Fruit fly (Drosophila melanogaster) whole organism, embryonic: Measurements from ENCODE around the gene CG32647.
A peak's percentile ranks its signal among the peaks of the same experiment; 100 is the strongest.

Experiments used
- Antp ChIP-seq: fragments of 200-800 bp; sonication (Bioruptor generic); optimal IDR thresholded peaks from 3 replicates; lab custom pipeline; 2016; ENCODE audit warnings: missing biosample characterization, missing genetic modification characterization
- Atf-2 ChIP-seq: fragments of 200-800 bp; sonication (Bioruptor generic); optimal IDR thresholded peaks from 2 replicates; lab custom pipeline; 2016; ENCODE audit warnings: missing biosample characterization, missing genetic modification characterization
- Atf3 ChIP-seq: fragments of 200-800 bp; sonication (Bioruptor generic); optimal IDR thresholded peaks from 3 replicates; lab custom pipeline; 2016; ENCODE audit warnings: missing biosample characterization, missing genetic modification characterization
- B-H1 ChIP-seq: fragments of 200-800 bp; sonication (Bioruptor generic); IDR thresholded peaks from 3 replicates; pipeline ENCODE4 v1.3.6; 2022; ENCODE audit warnings: missing biosample characterization, missing genetic modification characterization
- Bdp1 ChIP-seq: fragments of 200-800 bp; sonication (Bioruptor generic); optimal IDR thresholded peaks from 3 replicates; lab custom pipeline; 2016; ENCODE audit warnings: missing biosample characterization, missing genetic modification characterization
- CG10959 ChIP-seq: fragments of 200-800 bp; sonication (Bioruptor generic); IDR thresholded peaks from 2 replicates; pipeline ENCODE4 v1.3.6; 2022; ENCODE audit warnings: missing biosample characterization, missing genetic modification characterization
- CG12071 ChIP-seq: fragments of 200-800 bp; sonication (Bioruptor generic); optimal IDR thresholded peaks from 3 replicates; lab custom pipeline; 2018; ENCODE audit warnings: missing biosample characterization, mild to moderate bottlenecking, missing genetic modification characterization
- CG12219 ChIP-seq: fragments of 200-800 bp; sonication (Bioruptor generic); optimal IDR thresholded peaks from 3 replicates; lab custom pipeline; 2018; ENCODE audit warnings: missing biosample characterization, mild to moderate bottlenecking, missing genetic modification characterization
- CG12769 ChIP-seq: fragments of 200-800 bp; sonication (Bioruptor generic); optimal IDR thresholded peaks from 2 replicates; lab custom pipeline; 2019; ENCODE audit warnings: missing biosample characterization, mild to moderate bottlenecking, missing genetic modification characterization, moderate library complexity
- CG17385 ChIP-seq: fragments of 200-800 bp; sonication (Bioruptor generic); optimal IDR thresholded peaks from 3 replicates; lab custom pipeline; 2018; ENCODE audit warnings: missing biosample characterization, mild to moderate bottlenecking, missing genetic modification characterization
- CG18011 ChIP-seq: fragments of 200-800 bp; sonication (Bioruptor generic); optimal IDR thresholded peaks from 2 replicates; lab custom pipeline; 2017; ENCODE audit warnings: missing biosample characterization, missing genetic modification characterization, mild to moderate bottlenecking, moderate library complexity, missing genotype
- CG1832 ChIP-seq: fragments of 200-800 bp; sonication (Bioruptor generic); optimal IDR thresholded peaks from 2 replicates; lab custom pipeline; 2017; ENCODE audit warnings: missing biosample characterization, mild to moderate bottlenecking, missing genetic modification characterization, inconsistent platforms
- CG18476 ChIP-seq: fragments of 200-800 bp; sonication (Bioruptor generic); optimal IDR thresholded peaks from 2 replicates; lab custom pipeline; 2016; ENCODE audit warnings: missing biosample characterization, mild to moderate bottlenecking, missing genetic modification characterization
- CG2889 ChIP-seq: fragments of 200-800 bp; sonication (Bioruptor generic); IDR thresholded peaks from 3 replicates; pipeline ENCODE4 v1.3.6; 2022; ENCODE audit warnings: missing biosample characterization, missing genetic modification characterization
- CG3163 ChIP-seq: fragments of 200-800 bp; sonication (Bioruptor generic); optimal IDR thresholded peaks from 3 replicates; lab custom pipeline; 2016; ENCODE audit warnings: missing biosample characterization, missing genetic modification characterization
- CG33557 ChIP-seq: fragments of 200-800 bp; sonication (Bioruptor generic); optimal IDR thresholded peaks from 2 replicates; lab custom pipeline; 2019; ENCODE audit warnings: missing biosample characterization, mild to moderate bottlenecking, missing genetic modification characterization, moderate library complexity
- CG43689 ChIP-seq: fragments of 200-800 bp; sonication (Bioruptor generic); IDR thresholded peaks from 2 replicates; pipeline ENCODE4 v1.3.6; 2022; ENCODE audit warnings: missing biosample characterization, missing genetic modification characterization
- CG4617 ChIP-seq: fragments of 200-800 bp; sonication (Bioruptor generic); optimal IDR thresholded peaks from 3 replicates; lab custom pipeline; 2016; ENCODE audit warnings: missing biosample characterization, missing genetic modification characterization, borderline replicate concordance
- CG6813 ChIP-seq: fragments of 200-800 bp; sonication (Bioruptor generic); optimal IDR thresholded peaks from 2 replicates; lab custom pipeline; 2017; ENCODE audit warnings: missing biosample characterization, missing genetic modification characterization, mild to moderate bottlenecking, moderate library complexity, missing genetic modification reagents
- CG8290 ChIP-seq, 3 experiments: fragments of 200-800 bp; sonication (Bioruptor generic); optimal IDR thresholded peaks; 2 replicates each; lab custom pipeline; 2016 to 2019; ENCODE audit warnings: missing biosample characterization in 3 of 3, missing genetic modification characterization in 3 of 3, mild to moderate bottlenecking in 2 of 3, moderate library complexity in 1 of 3
- CG8359 ChIP-seq: fragments of 200-800 bp; sonication (Bioruptor generic); optimal IDR thresholded peaks from 2 replicates; lab custom pipeline; 2017; ENCODE audit warnings: missing biosample characterization, mild to moderate bottlenecking, missing genetic modification characterization, borderline replicate concordance
- CG9437 ChIP-seq: fragments of 200-800 bp; sonication (Bioruptor generic); optimal IDR thresholded peaks from 2 replicates; lab custom pipeline; 2018; ENCODE audit warnings: missing biosample characterization, mild to moderate bottlenecking, missing genetic modification characterization
- CG9817 ChIP-seq: fragments of 200-800 bp; sonication (Bioruptor generic); optimal IDR thresholded peaks from 2 replicates; lab custom pipeline; 2018; ENCODE audit warnings: missing biosample characterization, mild to moderate bottlenecking, missing genetic modification characterization, moderate library complexity
- CTCF ChIP-seq: fragments of 200-800 bp; sonication (Bioruptor generic); optimal IDR thresholded peaks from 2 replicates; lab custom pipeline; 2017; ENCODE audit warnings: missing biosample characterization, mild to moderate bottlenecking, missing genetic modification characterization, moderate library complexity
- Hand ChIP-seq: fragments of 200-800 bp; sonication (Bioruptor generic); optimal IDR thresholded peaks from 2 replicates; lab custom pipeline; 2017; ENCODE audit warnings: mild to moderate bottlenecking, missing biosample characterization, missing genetic modification reagents, missing genetic modification characterization
- HmgD ChIP-seq: fragments of 200-800 bp; sonication (Bioruptor generic); optimal IDR thresholded peaks from 3 replicates; lab custom pipeline; 2016; ENCODE audit warnings: missing biosample characterization, missing genetic modification characterization
- HmgZ ChIP-seq: fragments of 200-800 bp; sonication (Bioruptor generic); optimal IDR thresholded peaks from 2 replicates; lab custom pipeline; 2018; ENCODE audit warnings: missing biosample characterization, mild to moderate bottlenecking, missing genetic modification characterization
- Med ChIP-seq: fragments of 200-800 bp; sonication (Bioruptor generic); peaks from one replicate; lab custom pipeline; 2016; ENCODE audit warnings: missing biosample characterization, missing genetic modification characterization, mild to moderate bottlenecking, inconsistent platforms, moderate library complexity
- Ravus ChIP-seq: fragments of 200-800 bp; sonication (Bioruptor generic); IDR thresholded peaks from 2 replicates; pipeline ENCODE4 v1.3.6; 2022; ENCODE audit warnings: missing biosample characterization, missing genetic modification characterization
- Sry-β ChIP-seq: fragments of 200-800 bp; sonication (Bioruptor generic); optimal IDR thresholded peaks from 2 replicates; lab custom pipeline; 2018; ENCODE audit warnings: missing biosample characterization, mild to moderate bottlenecking, missing genetic modification characterization, moderate library complexity
- br ChIP-seq: fragments of >200 bp; optimal IDR thresholded peaks from 2 replicates; lab custom pipeline; 2017
- chm ChIP-seq: fragments of 200-800 bp; sonication (Bioruptor generic); IDR thresholded peaks from 2 replicates; pipeline ENCODE4 v1.3.6; 2022; ENCODE audit warnings: missing biosample characterization, missing genetic modification characterization
- crol ChIP-seq: fragments of 200-800 bp; sonication (Bioruptor generic); IDR thresholded peaks from 2 replicates; pipeline ENCODE4 v1.3.6; 2022; ENCODE audit warnings: missing biosample characterization, missing genetic modification characterization
- da ChIP-seq: fragments of 200-800 bp; sonication (Bioruptor generic); optimal IDR thresholded peaks from 2 replicates; lab custom pipeline; 2016; ENCODE audit warnings: missing biosample characterization, missing genetic modification characterization
- exex ChIP-seq: fragments of 200-800 bp; sonication (Bioruptor generic); optimal IDR thresholded peaks from 4 replicates; lab custom pipeline; 2018; ENCODE audit warnings: missing biosample characterization, mild to moderate bottlenecking, missing genetic modification characterization, moderate library complexity
- ham ChIP-seq: fragments of 200-800 bp; sonication (Bioruptor generic); IDR thresholded peaks from 2 replicates; pipeline ENCODE4 v1.3.6; 2022; ENCODE audit warnings: missing biosample characterization, missing genetic modification characterization
- her ChIP-seq: fragments of 200-800 bp; sonication (Bioruptor generic); optimal IDR thresholded peaks from 2 replicates; lab custom pipeline; 2016; ENCODE audit warnings: missing biosample characterization, missing genetic modification characterization
- ind ChIP-seq: fragments of 200-800 bp; sonication (Bioruptor generic); optimal IDR thresholded peaks from 3 replicates; lab custom pipeline; 2016; ENCODE audit warnings: missing biosample characterization, missing genetic modification characterization
- inv ChIP-seq: fragments of 200-800 bp; sonication (Bioruptor generic); IDR thresholded peaks from 2 replicates; pipeline ENCODE4 v1.3.6; 2022; ENCODE audit warnings: missing biosample characterization, missing genetic modification characterization; ENCODE audit not compliant: partially characterized antibody
- kay ChIP-seq: fragments of 200-800 bp; sonication (Bioruptor generic); optimal IDR thresholded peaks from 2 replicates; lab custom pipeline; 2016; ENCODE audit warnings: missing biosample characterization, missing genetic modification characterization
- lola ChIP-seq, 3 experiments: fragments of >200 bp in 2 of 3; fragments of 200-800 bp in 1 of 3; sonication (Bioruptor generic) in 1 of 3; optimal IDR thresholded peaks; 2 replicates each; lab custom pipeline; 2017 to 2019; ENCODE audit warnings: missing biosample characterization in 3 of 3, missing genetic modification characterization in 3 of 3, mild to moderate bottlenecking in 1 of 3, moderate library complexity in 1 of 3
- mam ChIP-seq: fragments of 200-800 bp; sonication (Bioruptor generic); optimal IDR thresholded peaks from 3 replicates; lab custom pipeline; 2016; ENCODE audit warnings: missing biosample characterization, missing genetic modification characterization
- mirr ChIP-seq: fragments of 200-800 bp; sonication (Bioruptor generic); optimal IDR thresholded peaks from 3 replicates; lab custom pipeline; 2018; ENCODE audit warnings: missing biosample characterization, mild to moderate bottlenecking, missing genetic modification characterization
- nerfin-1 ChIP-seq: fragments of 200-800 bp; sonication (Bioruptor generic); optimal IDR thresholded peaks from 3 replicates; lab custom pipeline; 2019; ENCODE audit warnings: missing biosample characterization, mild to moderate bottlenecking, missing genetic modification characterization, moderate library complexity
- p53 ChIP-seq: fragments of 200-800 bp; sonication (Bioruptor generic); optimal IDR thresholded peaks from 2 replicates; lab custom pipeline; 2016; ENCODE audit warnings: missing biosample characterization, missing genetic modification characterization
- pho ChIP-seq: fragments of 200-800 bp; sonication (Bioruptor generic); optimal IDR thresholded peaks from 2 replicates; lab custom pipeline; 2016; ENCODE audit warnings: missing biosample characterization, missing genetic modification characterization
- pita ChIP-seq: fragments of 200-800 bp; sonication (Bioruptor generic); optimal IDR thresholded peaks from 2 replicates; lab custom pipeline; 2017; ENCODE audit warnings: missing biosample characterization, mild to moderate bottlenecking, missing genetic modification characterization
- pros ChIP-seq: fragments of 200-800 bp; sonication (Bioruptor generic); optimal IDR thresholded peaks from 3 replicates; lab custom pipeline; 2019; ENCODE audit warnings: missing biosample characterization, mild to moderate bottlenecking, missing genetic modification characterization, moderate library complexity
- sd ChIP-seq: fragments of 200-800 bp; sonication (Bioruptor generic); optimal IDR thresholded peaks from 3 replicates; lab custom pipeline; 2018; ENCODE audit warnings: missing biosample characterization, mild to moderate bottlenecking, missing genetic modification characterization, moderate library complexity
- so ChIP-seq: fragments of 200-800 bp; sonication (Bioruptor generic); IDR thresholded peaks from 3 replicates; pipeline ENCODE4 v1.3.6; 2022; ENCODE audit warnings: missing biosample characterization, missing genetic modification characterization
- stwl ChIP-seq: fragments of 200-800 bp; sonication (Bioruptor generic); optimal IDR thresholded peaks from 3 replicates; lab custom pipeline; 2018; ENCODE audit warnings: missing biosample characterization, mild to moderate bottlenecking, missing genetic modification characterization, moderate library complexity
- twi ChIP-seq: fragments of 200-800 bp; optimal IDR thresholded peaks from 2 replicates; lab custom pipeline; 2019; ENCODE audit warnings: missing biosample characterization, mild to moderate bottlenecking, missing genetic modification characterization, moderate library complexity

CG32647 gene

DNA sequence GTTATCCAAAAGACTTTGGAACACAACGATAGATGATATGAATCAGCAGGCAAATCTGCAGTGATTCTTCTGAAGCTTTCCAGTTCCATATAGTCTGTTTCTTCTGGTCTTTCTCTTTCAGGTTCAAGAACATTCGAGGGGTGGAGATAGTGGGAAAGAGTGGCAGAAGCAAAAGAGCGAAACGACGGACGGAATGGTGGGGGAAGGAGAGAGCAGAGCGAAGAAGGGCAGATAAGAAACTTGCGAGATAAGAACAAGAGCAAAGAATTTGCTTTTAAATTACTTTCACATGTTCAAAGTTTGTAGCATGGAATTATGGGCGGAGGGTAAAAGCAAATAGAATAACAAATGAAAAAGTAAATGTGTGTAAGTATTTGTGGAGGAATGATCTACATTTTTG, 45.7 kb downstream of the CG32647 start:
- TF ChIP-seq stwl (tag; lab: Kevin White, UChicago) = no peak
- peak; percentile 41 for TF ChIP-seq CG12769 (tag; lab: Kevin White, UChicago)
- peak; percentile 21 for TF ChIP-seq CG3163
- no peak for TF ChIP-seq CG12071 (GFP tag; lab: Kevin White, UChicago)
- TF ChIP-seq pros (GFP tag; lab: Kevin White, UChicago) = peak; percentile 30
- no peak for TF ChIP-seq Bdp1 (GFP tag; lab: Kevin White, UChicago)
- no peak for TF ChIP-seq lola (GFP tag; optimal IDR thresholded peaks at IDR 0.05; lab: Kevin White, UChicago)
- no peak for TF ChIP-seq kay (GFP tag; lab: Kevin White, UChicago)
- TF ChIP-seq CG8359 (GFP tag; lab: Kevin White, UChicago) = no peak
- TF ChIP-seq ham (GFP tag; lab: Robert Waterston, UW) = no peak
- peak; percentile 42 for TF ChIP-seq Med (GFP tag; lab: Kevin White, UChicago)
- no peak for TF ChIP-seq Atf-2 (GFP tag; lab: Kevin White, UChicago)
- no peak for TF ChIP-seq CG33557 (GFP tag; lab: Kevin White, UChicago)
- TF ChIP-seq inv (GFP tag; lab: Robert Waterston, UW) = no peak
- no peak for TF ChIP-seq CG18476 (GFP tag; lab: Kevin White, UChicago)
- no peak for TF ChIP-seq so (GFP tag; lab: Robert Waterston, UW)
- TF ChIP-seq Antp (GFP tag; lab: Kevin White, UChicago) = no peak
- TF ChIP-seq CG4617 = no peak
- TF ChIP-seq p53 (GFP tag; lab: Kevin White, UChicago) = no peak
- TF ChIP-seq CG2889 (GFP tag; lab: Robert Waterston, UW) = no peak
- no peak for TF ChIP-seq her (GFP tag; lab: Kevin White, UChicago)
- no peak for TF ChIP-seq CG1832 (GFP tag; lab: Kevin White, UChicago)
- peak; percentile 27 for TF ChIP-seq HmgZ
- TF ChIP-seq Ravus (GFP tag; lab: Robert Waterston, UW) = no peak
- no peak for TF ChIP-seq CG8290 (GFP tag; optimal IDR thresholded peaks at IDR 0.05; lab: Kevin White, UChicago)
- TF ChIP-seq CG8290 (tag; optimal IDR thresholded peaks at IDR 0.05; lab: Kevin White, UChicago) = peak in 1 of 2 experiments; percentile 2
- TF ChIP-seq CG9437 (GFP tag; lab: Kevin White, UChicago) = no peak
- TF ChIP-seq pita (GFP tag; lab: Kevin White, UChicago) = no peak
- TF ChIP-seq da (GFP tag; lab: Kevin White, UChicago) = no peak
- no peak for TF ChIP-seq pho
- TF ChIP-seq exex (tag; lab: Kevin White, UChicago) = peak; percentile 13
- peak; percentile 82 for TF ChIP-seq sd (tag; lab: Kevin White, UChicago)
- TF ChIP-seq CG9817 (tag; lab: Kevin White, UChicago) = no peak
- TF ChIP-seq CG6813 (GFP tag; lab: Kevin White, UChicago) = peak; percentile 13
- TF ChIP-seq CG17385 (GFP tag; lab: Kevin White, UChicago) = peak; percentile 59
- no peak for TF ChIP-seq CG18011
- no peak for TF ChIP-seq ind (GFP tag; lab: Kevin White, UChicago)
- no peak for TF ChIP-seq Hand (GFP tag; lab: Kevin White, UChicago)
- peak; percentile 90 for TF ChIP-seq crol (GFP tag; lab: Robert Waterston, UW)
- TF ChIP-seq CG43689 (GFP tag; lab: Robert Waterston, UW) = no peak
- no peak for TF ChIP-seq chm (GFP tag; lab: Robert Waterston, UW)
- peak; percentile 17 for TF ChIP-seq mirr (GFP tag; lab: Kevin White, UChicago)
- TF ChIP-seq Sry-β (GFP tag; lab: Kevin White, UChicago) = no peak
- TF ChIP-seq CG10959 (GFP tag; lab: Robert Waterston, UW) = no peak
- TF ChIP-seq HmgD (GFP tag; lab: Kevin White, UChicago) = no peak
- TF ChIP-seq nerfin-1 (tag; lab: Kevin White, UChicago) = no peak
- no peak for TF ChIP-seq Atf3 (GFP tag; lab: Kevin White, UChicago)
- TF ChIP-seq br (lab: Kevin White, UChicago) = no peak
- TF ChIP-seq twi (tag; lab: Kevin White, UChicago) = peak; percentile 55
- no peak for TF ChIP-seq CG12219 (GFP tag; lab: Kevin White, UChicago)
- no peak for TF ChIP-seq B-H1 (GFP tag; lab: Robert Waterston, UW)
- no peak for TF ChIP-seq CTCF (GFP tag; lab: Kevin White, UChicago)
- TF ChIP-seq mam (GFP tag; lab: Kevin White, UChicago) = no peak
